Fruit fly (Drosophila melanogaster) Kc167 (cell line): Measurements from ENCODE around the gene CG9641.

Source experiments
- Myc ChIP-seq: fragments of >200 bp; optimal IDR thresholded peaks from 2 replicates; lab custom pipeline; 2017; ENCODE audit warnings: missing external identifiers
- Sin3A ChIP-seq: fragments of >200 bp; optimal IDR thresholded peaks from 2 replicates; lab custom pipeline; 2018; ENCODE audit warnings: missing external identifiers
- h ChIP-seq: fragments of >200 bp; optimal IDR thresholded peaks from 3 replicates; lab custom pipeline; 2018; ENCODE audit warnings: missing external identifiers
- insv ChIP-seq: fragments of >200 bp; optimal IDR thresholded peaks from 3 replicates; lab custom pipeline; 2018; ENCODE audit warnings: missing external identifiers
- psq ChIP-seq: fragments of >200 bp; optimal IDR thresholded peaks from 2 replicates; lab custom pipeline; 2017; ENCODE audit warnings: missing external identifiers
- ttk ChIP-seq: sonication (Bioruptor generic); optimal IDR thresholded peaks from 2 replicates; lab custom pipeline; 2017; ENCODE audit warnings: missing external identifiers

The CG9641 gene

DNA sequence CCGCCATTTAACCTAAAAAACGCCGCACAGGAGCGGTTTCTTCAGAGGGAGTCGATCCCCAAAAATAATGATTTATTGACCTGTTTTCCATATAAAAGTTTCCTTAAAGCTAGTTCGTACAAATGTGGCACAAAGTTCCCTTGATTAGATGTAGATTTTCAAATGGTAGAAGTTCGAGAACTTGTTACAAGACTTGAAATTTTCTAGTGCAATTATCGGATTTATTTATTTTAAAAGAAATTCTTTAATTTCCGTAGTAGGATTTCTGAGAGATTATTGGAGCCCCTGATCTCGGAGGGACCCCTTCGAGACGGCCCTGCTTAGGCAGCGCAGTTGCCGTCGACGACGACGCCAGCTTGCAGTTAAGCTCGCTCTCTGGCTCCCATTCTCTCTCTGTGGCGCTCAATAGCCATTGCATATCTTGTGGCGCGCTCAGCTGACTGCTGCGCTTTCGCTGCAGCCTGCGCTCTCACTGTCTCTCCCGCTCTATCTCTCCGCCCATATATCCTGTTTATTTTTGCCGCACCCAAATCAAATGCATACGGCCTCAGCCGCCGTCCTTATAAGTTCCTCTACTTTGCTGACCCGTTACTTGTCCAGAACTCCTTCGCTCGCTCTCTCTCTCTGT is 19.0 kb downstream of the CG9641 start:
- TF ChIP-seq ttk (no peak), Sin3A (no peak), Myc (lab: Kevin White, UChicago) (no peak), insv (lab: Kevin White, UChicago) (no peak), psq (no peak), h (lab: Kevin White, UChicago) (no peak)

DNA sequence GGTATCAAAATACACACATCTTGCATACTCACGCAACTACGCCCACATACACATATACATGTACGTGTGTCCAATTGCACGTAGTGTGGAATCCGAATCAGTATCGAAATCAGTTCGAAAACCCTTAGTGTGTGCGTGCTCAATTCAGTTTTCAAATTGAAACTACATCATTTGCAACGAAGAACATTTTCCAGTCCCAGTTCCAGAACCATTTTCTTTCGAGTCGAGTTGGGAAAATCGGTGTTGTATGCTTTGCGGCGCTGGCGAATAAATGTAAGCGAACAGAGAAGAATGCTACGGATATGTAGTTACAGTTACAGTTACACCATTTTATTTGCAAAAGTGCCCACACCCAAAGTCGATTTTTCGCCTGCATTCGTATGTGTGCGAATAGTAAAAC is 19.7 kb downstream of the CG9641 start:
- TF ChIP-seq ttk (no peak), Sin3A (no peak), h (lab: Kevin White, UChicago) (no peak)

DNA sequence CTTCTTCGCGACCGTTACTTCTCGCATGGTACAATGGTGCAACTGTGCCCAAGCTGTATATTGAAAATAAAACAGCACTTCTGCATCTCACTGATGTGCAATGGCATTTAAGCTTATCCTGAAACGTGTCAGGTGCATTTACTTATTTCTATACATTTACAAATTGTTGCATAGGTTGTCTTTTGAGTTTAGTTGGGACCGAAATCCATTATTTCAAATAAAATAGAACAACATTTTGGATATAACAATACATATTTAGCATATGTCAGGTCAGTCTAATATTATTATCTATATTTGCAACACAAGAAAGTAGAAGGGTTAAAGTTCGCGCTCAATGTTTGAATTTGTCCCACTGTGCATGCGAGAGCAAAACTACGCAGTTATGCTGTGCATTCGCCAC is 20.3 kb downstream of the CG9641 start:
- TF ChIP-seq psq (no peak), Sin3A (no peak), Myc (lab: Kevin White, UChicago) (no peak)

DNA sequence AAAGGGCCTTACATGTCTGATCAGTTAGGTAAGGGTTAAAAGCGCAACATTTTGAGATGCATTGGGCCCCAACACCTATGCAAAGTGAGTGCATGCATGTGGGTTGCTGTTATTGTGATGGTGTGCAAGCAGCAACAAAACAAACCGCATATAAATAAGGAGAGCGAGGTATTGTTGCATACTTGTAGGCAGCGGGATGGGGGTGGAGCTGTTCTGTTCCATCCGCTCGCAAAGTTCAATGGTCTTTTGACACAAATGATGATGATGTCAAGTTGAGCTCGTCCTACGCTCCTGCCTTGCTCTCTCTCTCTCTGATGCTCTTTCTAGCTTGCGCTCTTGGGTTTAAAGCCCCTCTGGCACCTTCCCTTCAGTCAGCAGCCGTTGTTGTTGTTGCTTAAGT is 21.0 kb downstream of the CG9641 start:
- TF ChIP-seq h (lab: Kevin White, UChicago), result no peak
- no peak for TF ChIP-seq psq
- TF ChIP-seq ttk, result no peak
- no peak for TF ChIP-seq Myc (lab: Kevin White, UChicago)
- no peak for TF ChIP-seq insv (lab: Kevin White, UChicago)
- TF ChIP-seq Sin3A, result no peak

DNA sequence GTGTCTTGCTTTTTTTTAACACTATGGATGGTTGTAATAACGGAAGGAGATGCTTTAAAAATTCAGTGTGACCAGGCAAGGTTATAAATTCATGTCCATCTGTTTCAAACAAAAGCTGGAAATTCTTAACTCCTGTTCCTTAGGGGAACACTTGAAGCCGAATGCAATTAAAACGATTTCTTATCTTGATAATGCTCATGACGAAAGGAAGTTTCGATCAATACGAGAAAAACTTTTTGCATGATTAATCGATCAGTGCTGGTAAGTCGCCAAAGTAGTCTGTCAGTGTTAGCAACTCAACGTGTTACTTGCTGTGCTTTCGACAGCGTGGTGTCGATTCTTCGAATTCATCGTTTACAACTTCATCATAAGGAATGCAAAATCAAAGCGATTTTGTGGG is 22.2 kb downstream of the CG9641 start, which contains the start of gene Rbp9:
Rbp9 (plus strand) TSS at position 291 of the 400 bp plus-strand sequence.
- TF ChIP-seq psq (no peak), ttk (no peak), insv (lab: Kevin White, UChicago) (no peak), Myc (lab: Kevin White, UChicago) (no peak), h (lab: Kevin White, UChicago) (no peak), Sin3A (no peak)

DNA sequence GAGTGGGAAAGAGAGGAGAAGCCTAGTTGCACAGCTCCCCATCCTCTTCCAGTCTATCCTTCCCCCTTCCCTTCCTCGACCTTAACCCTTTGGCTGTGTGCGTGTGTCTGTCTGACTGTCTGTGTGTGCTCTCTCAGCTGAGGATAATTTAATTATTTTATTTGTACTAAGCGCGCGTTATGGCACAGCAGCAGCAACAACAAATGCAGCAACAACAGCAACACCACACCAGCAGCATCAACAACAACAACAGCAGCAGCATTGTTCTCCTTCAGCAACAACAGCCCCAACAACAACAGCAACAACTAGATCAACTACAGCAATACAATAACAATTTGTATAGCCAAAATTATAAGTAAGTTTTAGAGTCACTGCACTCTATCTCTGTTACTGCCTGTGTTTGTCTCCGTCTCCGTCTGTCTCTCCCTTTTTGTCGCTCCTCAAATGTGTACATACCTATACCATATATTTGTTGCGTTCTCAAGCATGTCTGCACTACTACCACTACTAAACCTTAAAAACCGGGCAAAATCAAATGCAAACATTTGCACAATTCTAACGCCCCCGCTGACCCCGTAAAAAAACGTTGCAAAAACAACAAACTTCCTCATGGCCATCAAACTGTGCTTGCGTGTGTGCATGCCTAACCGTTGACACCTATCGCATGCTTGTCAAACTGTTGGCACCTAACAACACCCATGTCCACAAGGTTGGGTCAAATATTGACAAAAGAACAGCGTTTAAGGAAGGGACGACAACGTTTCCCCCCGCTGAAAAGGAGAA is 31.0 kb downstream of the CG9641 start:
- TF ChIP-seq Myc (lab: Kevin White, UChicago) (no peak), psq (no peak), ttk (no peak), Sin3A (no peak), h (lab: Kevin White, UChicago) (no peak), insv (lab: Kevin White, UChicago) (no peak)

DNA sequence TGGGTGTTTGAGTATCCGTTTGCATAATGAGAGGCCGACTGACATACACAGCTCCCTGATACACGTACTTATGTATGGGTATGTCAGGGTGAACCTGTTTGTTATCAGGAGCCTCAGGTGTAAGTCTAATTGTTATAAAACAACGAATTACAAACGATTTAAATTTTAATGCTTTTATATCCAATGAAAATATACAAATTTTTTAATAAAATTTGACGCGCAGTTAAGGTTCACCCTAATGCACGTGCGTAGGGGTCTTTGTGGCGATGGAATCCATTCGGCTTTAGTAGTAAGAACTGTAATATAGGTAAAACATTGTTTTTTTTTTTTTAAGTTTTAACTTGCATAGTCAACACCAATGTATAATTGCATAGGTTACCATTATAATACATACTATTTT is 32.2 kb downstream of the CG9641 start:
- no peak for TF ChIP-seq h (lab: Kevin White, UChicago)
- TF ChIP-seq Sin3A, result no peak
- TF ChIP-seq psq, result no peak
- TF ChIP-seq ttk, result no peak

DNA sequence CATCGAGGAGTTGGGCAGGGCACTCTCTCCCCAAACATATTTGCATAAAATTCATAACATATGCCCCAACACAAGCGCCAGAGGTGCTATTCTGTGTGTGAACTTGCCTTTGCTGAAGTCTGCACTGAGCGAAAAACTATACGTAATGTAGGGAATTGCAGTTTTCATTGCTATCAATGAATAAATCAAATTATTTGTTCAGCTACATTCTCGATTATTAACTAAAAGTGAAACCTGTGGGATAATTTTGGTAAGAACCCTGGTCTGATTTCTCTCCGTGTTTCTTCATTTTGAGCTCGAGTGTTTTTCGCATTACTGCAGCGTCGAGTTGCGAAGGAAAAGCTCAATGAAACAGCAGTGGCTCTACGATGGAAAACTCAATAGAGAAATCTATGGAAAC is 34.0 kb downstream of the CG9641 start:
- TF ChIP-seq insv (lab: Kevin White, UChicago) (no peak), Myc (lab: Kevin White, UChicago) (no peak), ttk (no peak), h (lab: Kevin White, UChicago) (no peak)

DNA sequence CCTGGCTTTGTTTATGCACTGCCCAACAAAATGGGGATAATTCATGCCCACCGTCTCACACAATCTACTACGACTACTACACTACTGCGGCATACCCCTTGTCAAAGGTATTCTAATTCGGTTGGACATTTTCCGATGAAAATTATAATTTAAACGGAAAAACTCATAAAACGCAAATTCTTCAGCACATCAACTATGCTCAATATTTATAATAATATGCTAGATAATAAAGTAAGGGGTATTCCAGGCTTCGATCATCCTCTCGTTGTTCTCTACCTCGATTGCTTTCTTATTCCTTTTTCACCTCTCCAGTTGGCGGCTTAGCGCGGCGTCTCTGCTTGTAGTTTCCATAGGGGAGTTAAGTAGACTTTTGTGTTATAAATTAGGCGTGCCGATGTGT is 35.3 kb downstream of the CG9641 start:
- TF ChIP-seq ttk (no peak), Myc (lab: Kevin White, UChicago) (no peak), insv (lab: Kevin White, UChicago) (no peak), psq (no peak), Sin3A (no peak), h (lab: Kevin White, UChicago) (no peak)

DNA sequence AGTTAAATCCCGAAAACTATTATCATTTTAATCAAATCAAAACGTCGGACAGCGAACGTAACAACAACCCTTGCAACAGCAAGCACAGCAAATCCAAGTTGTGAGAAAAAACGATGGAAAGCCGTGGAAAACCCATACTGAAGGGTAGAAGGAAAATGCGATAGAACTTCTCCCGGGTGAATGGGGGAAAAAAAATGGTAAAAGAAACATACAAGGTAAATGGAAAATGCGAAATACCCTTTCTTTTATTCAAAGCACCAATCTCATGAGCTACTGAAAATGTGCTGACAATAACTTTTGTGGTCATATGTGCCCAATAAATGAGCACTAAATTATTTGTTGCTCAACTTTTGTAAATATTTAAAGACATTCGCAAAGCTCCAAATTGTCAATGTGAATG is 37.0 kb downstream of the CG9641 start:
- no peak for TF ChIP-seq psq
- TF ChIP-seq Sin3A, result no peak
- no peak for TF ChIP-seq h (lab: Kevin White, UChicago)
- no peak for TF ChIP-seq insv (lab: Kevin White, UChicago)
- TF ChIP-seq ttk, result no peak
- TF ChIP-seq Myc (lab: Kevin White, UChicago), result no peak

DNA sequence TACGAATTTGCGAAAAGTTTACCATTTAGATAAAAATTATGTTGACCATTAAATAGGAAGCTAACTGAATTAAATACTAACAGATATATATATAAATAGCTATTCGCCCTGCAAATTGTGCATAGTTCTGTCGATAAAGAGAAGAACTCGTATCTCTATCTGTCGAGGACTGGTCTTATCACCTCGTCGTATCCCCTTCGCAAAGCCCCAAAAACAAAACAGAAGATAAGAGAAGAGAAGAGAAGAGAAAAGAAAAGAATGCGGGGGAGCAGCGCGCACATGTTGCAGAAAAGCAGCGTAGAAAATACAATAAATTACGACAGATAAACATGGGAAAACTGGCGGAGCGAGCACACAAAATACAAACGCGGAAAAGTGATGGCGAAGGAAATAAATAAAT is 41.0 kb downstream of the CG9641 start:
- no peak for TF ChIP-seq Sin3A
- no peak for TF ChIP-seq ttk
- no peak for TF ChIP-seq insv (lab: Kevin White, UChicago)

DNA sequence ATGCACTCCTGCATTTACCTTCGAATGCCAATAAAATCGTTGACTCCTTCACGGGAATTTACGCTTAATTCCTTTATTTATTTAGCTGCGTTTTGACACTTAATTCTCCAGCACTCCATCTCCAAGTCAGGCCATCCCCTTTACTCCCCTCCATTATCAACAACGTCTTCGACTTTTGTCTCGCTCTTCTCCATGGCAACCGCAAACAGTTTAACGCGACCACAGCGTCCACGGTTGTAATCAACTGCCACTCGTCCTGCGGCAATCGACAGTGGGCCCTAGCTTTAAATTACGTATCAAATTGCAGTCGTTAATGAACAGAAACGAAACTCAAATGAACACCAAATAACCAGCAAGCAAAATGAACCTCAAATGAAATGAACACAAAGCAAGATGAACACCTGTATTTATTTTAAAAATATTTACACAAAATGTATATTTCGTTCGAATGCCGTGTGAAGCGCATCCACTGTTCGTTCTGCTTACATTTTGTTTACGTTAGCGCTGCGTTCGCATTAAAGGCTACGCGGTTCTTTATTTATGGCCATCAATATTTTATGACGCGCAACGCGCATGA is 45.0 kb downstream of the CG9641 start:
- TF ChIP-seq psq, result no peak
- no peak for TF ChIP-seq ttk
- no peak for TF ChIP-seq Myc (lab: Kevin White, UChicago)
- no peak for TF ChIP-seq Sin3A
- no peak for TF ChIP-seq insv (lab: Kevin White, UChicago)
- TF ChIP-seq h (lab: Kevin White, UChicago), result no peak

DNA sequence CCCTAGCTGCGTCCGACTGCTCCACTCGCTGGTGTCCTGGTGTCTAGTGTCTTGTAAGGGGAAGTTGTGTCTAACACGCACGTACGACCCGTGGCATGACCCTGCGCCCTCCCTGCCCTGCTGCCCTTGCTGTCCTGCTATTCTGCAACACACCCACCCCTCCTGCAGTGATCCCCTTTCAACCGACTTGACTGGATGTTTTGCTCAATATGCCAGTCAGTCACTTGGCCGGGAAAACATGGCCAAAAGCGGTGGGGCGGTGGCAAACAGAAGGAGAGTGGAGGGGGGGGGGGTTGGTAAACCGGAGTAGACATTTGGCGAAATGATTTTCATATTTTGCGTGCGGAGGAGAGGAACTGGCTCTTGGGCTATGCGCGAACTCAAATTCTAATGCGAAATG is 46.0 kb downstream of the CG9641 start:
- TF ChIP-seq h (lab: Kevin White, UChicago) (no peak), Sin3A (no peak), psq (no peak)
